Worm (Caenorhabditis elegans): ENCODE data around the gene C08B6.2.

DNA sequence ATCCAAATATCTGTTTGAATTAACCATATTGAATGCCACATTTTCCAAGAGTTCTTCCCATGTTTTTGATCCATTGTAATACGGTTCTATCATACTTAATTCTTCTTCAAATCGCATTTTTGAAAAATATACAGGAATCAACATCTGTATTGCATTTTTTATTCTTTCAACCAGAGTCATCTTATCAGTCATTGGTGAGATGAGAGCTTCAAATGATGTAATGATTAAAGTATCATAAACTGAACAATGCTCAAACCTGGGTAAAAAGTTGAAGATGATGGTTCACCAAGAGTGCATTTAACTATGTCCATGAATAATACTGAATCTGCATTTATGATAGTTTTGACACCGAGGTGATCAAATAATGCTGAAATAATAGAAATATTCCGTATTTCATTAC is 1.7 kb upstream of the C08B6.2 start:
- TF ChIP-seq him-1 (tag; optimal IDR thresholded peaks at IDR 0.05) (no peak), W03F9.2 (tag; optimal IDR thresholded peaks at IDR 0.05) (no peak)

Measured in whole organism, L4/young adult.